Fruit fly (Drosophila melanogaster) whole organism, embryonic: ENCODE data around the gene TTLL1A.
A peak's percentile ranks its signal among the peaks of the same experiment; 100 is the strongest.

Experiments
- Antp ChIP-seq: fragments of 200-800 bp; sonication (Bioruptor generic); optimal IDR thresholded peaks from 3 replicates; lab custom pipeline; 2016; ENCODE audit warnings: missing biosample characterization, missing genetic modification characterization
- B-H1 ChIP-seq: fragments of 200-800 bp; sonication (Bioruptor generic); IDR thresholded peaks from 3 replicates; pipeline ENCODE4 v1.3.6; 2022; ENCODE audit warnings: missing biosample characterization, missing genetic modification characterization
- Bdp1 ChIP-seq: fragments of 200-800 bp; sonication (Bioruptor generic); optimal IDR thresholded peaks from 3 replicates; lab custom pipeline; 2016; ENCODE audit warnings: missing biosample characterization, missing genetic modification characterization
- Blimp-1 ChIP-seq: fragments of 200-800 bp; sonication (Bioruptor generic); optimal IDR thresholded peaks from 3 replicates; lab custom pipeline; 2018; ENCODE audit warnings: missing biosample characterization, missing genetic modification characterization, mild to moderate bottlenecking, moderate library complexity, missing genetic modification reagents
- CG12659 ChIP-seq: fragments of 200-800 bp; sonication (Bioruptor generic); optimal IDR thresholded peaks from 3 replicates; lab custom pipeline; 2017; ENCODE audit warnings: mild to moderate bottlenecking, missing biosample characterization, missing genetic modification reagents, missing genetic modification characterization
- CG13624 ChIP-seq: fragments of 200-800 bp; sonication (Bioruptor generic); optimal IDR thresholded peaks from 2 replicates; lab custom pipeline; 2016; ENCODE audit warnings: missing biosample characterization, missing genetic modification characterization
- CG14014 ChIP-seq: fragments of 200-800 bp; sonication (Bioruptor generic); IDR thresholded peaks from 2 replicates; pipeline ENCODE4 v1.3.6; 2022; ENCODE audit warnings: missing biosample characterization, missing genetic modification characterization
- CG17612 ChIP-seq: fragments of 200-800 bp; sonication (Bioruptor generic); IDR thresholded peaks from 2 replicates; pipeline ENCODE4 v1.3.6; 2022; ENCODE audit warnings: missing biosample characterization, missing genetic modification characterization
- CG18619 ChIP-seq: fragments of 200-800 bp; sonication (Bioruptor generic); optimal IDR thresholded peaks from 3 replicates; lab custom pipeline; 2017; ENCODE audit warnings: missing biosample characterization, mild to moderate bottlenecking, missing genetic modification characterization
- CG2202 ChIP-seq: fragments of 200-800 bp; sonication (Bioruptor generic); optimal IDR thresholded peaks from 2 replicates; lab custom pipeline; 2018; ENCODE audit warnings: missing biosample characterization, mild to moderate bottlenecking, missing genetic modification characterization
- CG32772 ChIP-seq: fragments of 200-800 bp; sonication (Bioruptor generic); IDR thresholded peaks from 2 replicates; pipeline ENCODE4 v1.3.6; 2022; ENCODE audit warnings: missing biosample characterization, missing genetic modification characterization
- CG3407 ChIP-seq: fragments of 200-800 bp; sonication (Bioruptor generic); optimal IDR thresholded peaks from 2 replicates; lab custom pipeline; 2018; ENCODE audit warnings: missing biosample characterization, mild to moderate bottlenecking, missing genetic modification characterization
- CG34422 ChIP-seq: fragments of 200-800 bp; sonication (Bioruptor generic); IDR thresholded peaks from 3 replicates; pipeline ENCODE4 v1.3.6; 2022; ENCODE audit warnings: missing biosample characterization, missing genetic modification characterization
- CG4424 ChIP-seq: fragments of 200-800 bp; sonication (Bioruptor generic); optimal IDR thresholded peaks from 3 replicates; lab custom pipeline; 2016; ENCODE audit warnings: missing biosample characterization, missing genetic modification characterization
- CG5245 ChIP-seq: fragments of 200-800 bp; sonication (Bioruptor generic); optimal IDR thresholded peaks from 3 replicates; lab custom pipeline; 2016; ENCODE audit warnings: missing biosample characterization, missing genetic modification characterization
- CG8290 ChIP-seq, 3 experiments: fragments of 200-800 bp; sonication (Bioruptor generic); optimal IDR thresholded peaks; 2 replicates each; lab custom pipeline; 2016 to 2019; ENCODE audit warnings: missing biosample characterization in 3 of 3, missing genetic modification characterization in 3 of 3, mild to moderate bottlenecking in 2 of 3, moderate library complexity in 1 of 3
- CG9817 ChIP-seq: fragments of 200-800 bp; sonication (Bioruptor generic); optimal IDR thresholded peaks from 2 replicates; lab custom pipeline; 2018; ENCODE audit warnings: missing biosample characterization, mild to moderate bottlenecking, missing genetic modification characterization, moderate library complexity
- CG9876 ChIP-seq: fragments of 200-800 bp; sonication (Bioruptor generic); optimal IDR thresholded peaks from 2 replicates; lab custom pipeline; 2016; ENCODE audit warnings: missing biosample characterization, missing genetic modification characterization
- CG9932 ChIP-seq: fragments of 200-800 bp; sonication (Bioruptor generic); IDR thresholded peaks from 2 replicates; pipeline ENCODE4 v1.3.6; 2022; ENCODE audit warnings: missing biosample characterization, missing genetic modification characterization
- Camta ChIP-seq: fragments of 200-800 bp; sonication (Bioruptor generic); optimal IDR thresholded peaks from 2 replicates; lab custom pipeline; 2016; ENCODE audit warnings: missing biosample characterization, missing genetic modification characterization
- Chrac-16 ChIP-seq: fragments of 200-800 bp; sonication (Bioruptor generic); optimal IDR thresholded peaks from 3 replicates; lab custom pipeline; 2016; ENCODE audit warnings: missing biosample characterization, missing genetic modification characterization
- Dip3 ChIP-seq: fragments of 200-800 bp; sonication (Bioruptor generic); optimal IDR thresholded peaks from 3 replicates; lab custom pipeline; 2016; ENCODE audit warnings: missing biosample characterization, missing genetic modification characterization
- E2f2 ChIP-seq: fragments of 200-800 bp; sonication (Bioruptor generic); IDR thresholded peaks from 2 replicates; pipeline ENCODE4 v1.3.6; 2022; ENCODE audit warnings: missing biosample characterization, missing genetic modification characterization
- Eip74EF ChIP-seq, 2 experiments: fragments of 200-800 bp in 1 of 2; fragments of >200 bp in 1 of 2; sonication (Bioruptor generic) in 1 of 2; optimal IDR thresholded peaks; 2 replicates each; lab custom pipeline; 2017 to 2019; ENCODE audit warnings: missing biosample characterization in 2 of 2, missing genetic modification characterization in 2 of 2, mild to moderate bottlenecking in 1 of 2, moderate library complexity in 1 of 2
- Fer3 ChIP-seq: fragments of 200-800 bp; sonication (Bioruptor generic); optimal IDR thresholded peaks from 2 replicates; lab custom pipeline; 2018; ENCODE audit warnings: missing biosample characterization, mild to moderate bottlenecking, missing genetic modification characterization, moderate library complexity
- H2.0 ChIP-seq: fragments of 200-800 bp; sonication (Bioruptor generic); IDR thresholded peaks from 2 replicates; pipeline ENCODE4 v1.3.6; 2022; ENCODE audit warnings: missing biosample characterization, missing genetic modification characterization
- Hr51 ChIP-seq, 2 experiments: fragments of 200-800 bp; sonication (Bioruptor generic); optimal IDR thresholded peaks; 2 replicates in 1 of 2; 3 replicates in 1 of 2; lab custom pipeline; 2016 to 2018; ENCODE audit warnings: missing biosample characterization in 2 of 2, missing genetic modification characterization in 2 of 2, mild to moderate bottlenecking in 1 of 2, moderate library complexity in 1 of 2
- Lim3 ChIP-seq: fragments of 200-800 bp; sonication (Bioruptor generic); IDR thresholded peaks from 2 replicates; pipeline ENCODE4 v1.3.6; 2022; ENCODE audit warnings: missing biosample characterization, missing genetic modification characterization
- NC2β ChIP-seq: fragments of 200-800 bp; sonication (Bioruptor generic); optimal IDR thresholded peaks from 2 replicates; lab custom pipeline; 2016; ENCODE audit warnings: missing biosample characterization, missing genetic modification characterization
- Neu2 ChIP-seq: fragments of 200-800 bp; sonication (Bioruptor generic); optimal IDR thresholded peaks from 3 replicates; lab custom pipeline; 2016; ENCODE audit warnings: missing biosample characterization, missing genetic modification characterization, borderline replicate concordance
- Sry-δ ChIP-seq: fragments of 200-800 bp; sonication (Bioruptor generic); optimal IDR thresholded peaks from 2 replicates; lab custom pipeline; 2016; ENCODE audit warnings: missing biosample characterization, missing genetic modification characterization
- Tbp ChIP-seq: fragments of >200 bp; optimal IDR thresholded peaks from 2 replicates; lab custom pipeline; 2018; ENCODE audit warnings: missing biosample characterization, missing genetic modification characterization
- ab ChIP-seq: fragments of 200-800 bp; sonication (Bioruptor generic); optimal IDR thresholded peaks from 2 replicates; lab custom pipeline; 2016; ENCODE audit warnings: missing biosample characterization, missing genetic modification characterization
- chn ChIP-seq: fragments of 200-800 bp; sonication (Bioruptor generic); optimal IDR thresholded peaks from 2 replicates; lab custom pipeline; 2016; ENCODE audit warnings: missing biosample characterization, missing genetic modification characterization
- dpn ChIP-seq, 2 experiments: fragments of 200-800 bp; sonication (Bioruptor generic); optimal IDR thresholded peaks; 3 replicates each; lab custom pipeline; 2016; ENCODE audit warnings: missing biosample characterization in 2 of 2, missing genetic modification characterization in 2 of 2
- exex ChIP-seq: fragments of 200-800 bp; sonication (Bioruptor generic); optimal IDR thresholded peaks from 4 replicates; lab custom pipeline; 2018; ENCODE audit warnings: missing biosample characterization, mild to moderate bottlenecking, missing genetic modification characterization, moderate library complexity
- grau ChIP-seq: fragments of 200-800 bp; optimal IDR thresholded peaks from 3 replicates; lab custom pipeline; 2019; ENCODE audit warnings: missing biosample characterization, mild to moderate bottlenecking, missing genetic modification characterization, moderate library complexity
- mld ChIP-seq: fragments of 200-800 bp; sonication (Bioruptor generic); IDR thresholded peaks from 3 replicates; pipeline ENCODE4 v1.3.6; 2022; ENCODE audit warnings: missing biosample characterization, missing genetic modification characterization; ENCODE audit not compliant: partially characterized antibody
- onecut ChIP-seq: fragments of 200-800 bp; sonication (Bioruptor generic); IDR thresholded peaks from 2 replicates; pipeline ENCODE4 v1.3.6; 2022; ENCODE audit warnings: missing biosample characterization, missing genetic modification characterization
- p53 ChIP-seq: fragments of 200-800 bp; sonication (Bioruptor generic); optimal IDR thresholded peaks from 2 replicates; lab custom pipeline; 2016; ENCODE audit warnings: missing biosample characterization, missing genetic modification characterization
- pan ChIP-seq, 4 experiments: fragments of >200 bp in 3 of 4; fragments of 200-800 bp in 1 of 4; sonication (Bioruptor generic) in 1 of 4; optimal IDR thresholded peaks in 3 of 4; IDR thresholded peaks in 1 of 4; 2 replicates each; pipeline versions ENCODE4 v1.3.6 to Lab custom; 2017 to 2022; ENCODE audit warnings: missing biosample characterization in 2 of 4, missing genetic modification characterization in 2 of 4, mixed read lengths in 1 of 4
- pros ChIP-seq: fragments of 200-800 bp; sonication (Bioruptor generic); optimal IDR thresholded peaks from 3 replicates; lab custom pipeline; 2019; ENCODE audit warnings: missing biosample characterization, mild to moderate bottlenecking, missing genetic modification characterization, moderate library complexity
- sd ChIP-seq: fragments of 200-800 bp; sonication (Bioruptor generic); optimal IDR thresholded peaks from 3 replicates; lab custom pipeline; 2018; ENCODE audit warnings: missing biosample characterization, mild to moderate bottlenecking, missing genetic modification characterization, moderate library complexity
- slbo ChIP-seq: fragments of 200-800 bp; sonication (Bioruptor generic); IDR thresholded peaks from 2 replicates; pipeline ENCODE4 v1.3.6; 2022; ENCODE audit warnings: missing biosample characterization, missing genetic modification characterization
- sqz ChIP-seq: fragments of 200-800 bp; sonication (Bioruptor generic); optimal IDR thresholded peaks from 3 replicates; lab custom pipeline; 2018; ENCODE audit warnings: missing biosample characterization, mild to moderate bottlenecking, missing genetic modification characterization
- stc ChIP-seq: fragments of 200-800 bp; sonication (Bioruptor generic); IDR thresholded peaks from 2 replicates; pipeline ENCODE4 v1.3.6; 2022; ENCODE audit warnings: missing biosample characterization, missing genetic modification characterization
- ttk ChIP-seq: fragments of 200-800 bp; sonication (Bioruptor generic); IDR thresholded peaks from 2 replicates; pipeline ENCODE4 v2.1.2; 2022; ENCODE audit warnings: missing biosample characterization, missing genetic modification characterization
- twi ChIP-seq: fragments of 200-800 bp; optimal IDR thresholded peaks from 2 replicates; lab custom pipeline; 2019; ENCODE audit warnings: missing biosample characterization, mild to moderate bottlenecking, missing genetic modification characterization, moderate library complexity
- zfh2 ChIP-seq: fragments of 200-800 bp; sonication (Bioruptor generic); optimal IDR thresholded peaks from 2 replicates; lab custom pipeline; 2016; ENCODE audit warnings: missing biosample characterization, missing genetic modification characterization

TTLL1A gene

DNA sequence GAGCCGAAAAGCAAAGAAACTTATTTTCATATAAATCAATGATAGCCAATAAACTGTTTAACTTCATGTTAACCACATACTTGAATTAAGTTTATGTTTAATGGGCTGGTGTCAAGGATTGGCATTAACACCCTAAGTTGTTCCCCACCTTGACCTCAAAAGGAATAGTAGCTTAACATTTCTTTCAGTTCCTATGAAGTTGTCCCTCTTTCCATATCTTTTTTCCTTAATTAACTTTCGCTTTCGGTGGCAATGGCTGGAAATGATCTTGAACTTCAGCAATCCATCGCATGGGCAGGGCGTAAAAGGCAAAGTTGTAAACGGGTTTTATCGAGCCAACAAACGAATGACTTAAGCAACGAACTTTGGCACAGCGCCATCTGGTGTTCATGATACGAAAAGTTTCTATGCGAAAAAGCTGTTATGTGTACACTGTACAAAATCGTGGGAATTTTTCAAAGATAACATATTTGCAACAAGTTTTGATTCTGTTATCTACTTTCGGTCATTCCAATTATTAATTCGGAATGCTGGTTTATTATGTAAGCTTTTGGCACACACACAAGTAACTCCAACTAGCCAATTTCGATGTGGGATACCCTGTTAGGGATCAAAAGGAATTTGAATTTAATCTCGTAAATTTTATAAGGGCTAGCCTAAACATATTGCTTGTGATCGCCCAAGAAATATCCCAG is 27.2 kb upstream of the TTLL1A start (continued):
- TF ChIP-seq Bdp1 (GFP tag; lab: Kevin White, UChicago) = no peak
- TF ChIP-seq Tbp (GFP tag; lab: Kevin White, UChicago) = no peak
- TF ChIP-seq CG5245 (GFP tag; lab: Kevin White, UChicago) = no peak
- peak; percentile 25 for TF ChIP-seq Camta (GFP tag; lab: Kevin White, UChicago)
- TF ChIP-seq B-H1 (GFP tag; lab: Robert Waterston, UW) = no peak
- TF ChIP-seq twi (tag; lab: Kevin White, UChicago) = no peak
- TF ChIP-seq CG9932 (GFP tag; lab: Robert Waterston, UW) = peak; percentile 30; the same call in 1 of the 2 replicates
- no peak for TF ChIP-seq CG18619 (GFP tag; lab: Kevin White, UChicago)
- no peak for TF ChIP-seq CG3407 (GFP tag; lab: Kevin White, UChicago)
- TF ChIP-seq stc (GFP tag; lab: Robert Waterston, UW) = no peak
- peak; percentile 21 for TF ChIP-seq Chrac-16 (GFP tag; lab: Kevin White, UChicago)
- TF ChIP-seq CG32772 (GFP tag; lab: Robert Waterston, UW) = no peak
- TF ChIP-seq pan (optimal IDR thresholded peaks at IDR 0.05; lab: Kevin White, UChicago) = no peak
- TF ChIP-seq pan (GFP tag; optimal IDR thresholded peaks at IDR 0.05 in 1 of 2, IDR thresholded peaks at IDR 0.05 in 1 of 2) = no peak
- TF ChIP-seq onecut = no peak
- TF ChIP-seq Blimp-1 (GFP tag; lab: Kevin White, UChicago) = peak; percentile 100
- TF ChIP-seq mld (GFP tag; lab: Robert Waterston, UW) = no peak
- TF ChIP-seq CG2202 (tag; lab: Kevin White, UChicago) = no peak
- TF ChIP-seq CG9876 (GFP tag; lab: Kevin White, UChicago) = peak; percentile 27
- TF ChIP-seq grau (tag; lab: Kevin White, UChicago) = peak; percentile 38
- no peak for TF ChIP-seq H2.0
- no peak; the same call in 1 of the 2 replicates for TF ChIP-seq slbo
- peak; percentile 37 for TF ChIP-seq chn (GFP tag; lab: Kevin White, UChicago)
- peak; percentile 23 for TF ChIP-seq CG9817
- TF ChIP-seq exex (tag; lab: Kevin White, UChicago) = no peak
- TF ChIP-seq dpn (GFP tag; optimal IDR thresholded peaks at IDR 0.05; lab: Kevin White, UChicago) = peak in 1 of 2 experiments; percentile 18
- no peak for TF ChIP-seq Sry-δ (GFP tag; lab: Kevin White, UChicago)
- no peak for TF ChIP-seq CG17612 (GFP tag; lab: Robert Waterston, UW)
- TF ChIP-seq Fer3 (tag; lab: Kevin White, UChicago) = no peak
- TF ChIP-seq sd (tag; lab: Kevin White, UChicago) = no peak
- peak; percentile 23 for TF ChIP-seq pros (GFP tag; lab: Kevin White, UChicago)
- peak; percentile 42 for TF ChIP-seq Antp (GFP tag; lab: Kevin White, UChicago)
- TF ChIP-seq ab (GFP tag; lab: Kevin White, UChicago) = no peak
- peak; percentile 44 for TF ChIP-seq NC2β
- no peak for TF ChIP-seq ttk (GFP tag; lab: Robert Waterston, UW)
- peak in 1 of 2 experiments; percentile 78 for TF ChIP-seq Eip74EF (GFP tag; optimal IDR thresholded peaks at IDR 0.05; lab: Kevin White, UChicago)
- no peak for TF ChIP-seq CG12659 (GFP tag; lab: Kevin White, UChicago)
- TF ChIP-seq CG13624 (GFP tag; lab: Kevin White, UChicago) = no peak
- no peak for TF ChIP-seq sqz (GFP tag; lab: Kevin White, UChicago)
- TF ChIP-seq CG8290 (GFP tag; optimal IDR thresholded peaks at IDR 0.05; lab: Kevin White, UChicago) = no peak
- peak in 1 of 2 experiments; percentile 39 for TF ChIP-seq CG8290 (tag; optimal IDR thresholded peaks at IDR 0.05; lab: Kevin White, UChicago)
- no peak for TF ChIP-seq E2f2 (GFP tag; lab: Robert Waterston, UW)
- TF ChIP-seq Dip3 (GFP tag; lab: Kevin White, UChicago) = no peak
- peak in 1 of 2 experiments; percentile 36 for TF ChIP-seq Hr51 (GFP tag; optimal IDR thresholded peaks at IDR 0.05; lab: Kevin White, UChicago)
- TF ChIP-seq Lim3 (GFP tag; lab: Robert Waterston, UW) = no peak
- no peak for TF ChIP-seq CG4424
- no peak for TF ChIP-seq CG34422 (GFP tag; lab: Robert Waterston, UW)
- TF ChIP-seq Neu2 (GFP tag; lab: Kevin White, UChicago) = no peak
- TF ChIP-seq p53 (GFP tag; lab: Kevin White, UChicago) = no peak
- no peak for TF ChIP-seq CG14014 (GFP tag; lab: Robert Waterston, UW)
- no peak for TF ChIP-seq zfh2
